Fruit fly (Drosophila melanogaster) whole organism, embryonic: ENCODE measurements around the gene CG8135.

Experiments
- ATbp ChIP-seq: fragments of 200-800 bp; sonication (Bioruptor generic); optimal IDR thresholded peaks from 2 replicates; lab custom pipeline; 2017; ENCODE audit warnings: missing biosample characterization, mild to moderate bottlenecking, missing genetic modification characterization, missing genetic modification reagents
- Asciz ChIP-seq: fragments of 200-800 bp; sonication (Bioruptor generic); optimal IDR thresholded peaks from 2 replicates; lab custom pipeline; 2017; ENCODE audit warnings: missing biosample characterization, mild to moderate bottlenecking, missing genetic modification characterization, missing genetic modification reagents
- CG10321 ChIP-seq: fragments of 200-800 bp; sonication (Bioruptor generic); IDR thresholded peaks from 2 replicates; pipeline ENCODE4 v1.3.6; 2022; ENCODE audit warnings: missing biosample characterization, missing genetic modification characterization
- CG12659 ChIP-seq: fragments of 200-800 bp; sonication (Bioruptor generic); optimal IDR thresholded peaks from 3 replicates; lab custom pipeline; 2017; ENCODE audit warnings: mild to moderate bottlenecking, missing biosample characterization, missing genetic modification reagents, missing genetic modification characterization
- CG12769 ChIP-seq: fragments of 200-800 bp; sonication (Bioruptor generic); optimal IDR thresholded peaks from 2 replicates; lab custom pipeline; 2019; ENCODE audit warnings: missing biosample characterization, mild to moderate bottlenecking, missing genetic modification characterization, moderate library complexity
- CG13894 ChIP-seq: fragments of 200-800 bp; sonication (Bioruptor generic); optimal IDR thresholded peaks from 3 replicates; lab custom pipeline; 2018; ENCODE audit warnings: missing biosample characterization, mild to moderate bottlenecking, missing genetic modification characterization, moderate library complexity
- CG14965 ChIP-seq: fragments of 200-800 bp; sonication (Bioruptor generic); optimal IDR thresholded peaks from 2 replicates; lab custom pipeline; 2016; ENCODE audit warnings: missing biosample characterization, missing genetic modification characterization, borderline replicate concordance
- CG15269 ChIP-seq: fragments of 200-800 bp; sonication (Bioruptor generic); optimal IDR thresholded peaks from 2 replicates; lab custom pipeline; 2018; ENCODE audit warnings: missing biosample characterization, mild to moderate bottlenecking, missing genetic modification characterization, moderate library complexity
- CG15601 ChIP-seq: fragments of 200-800 bp; sonication (Bioruptor generic); optimal IDR thresholded peaks from 3 replicates; lab custom pipeline; 2019; ENCODE audit warnings: missing biosample characterization, mild to moderate bottlenecking, missing genetic modification characterization, moderate library complexity
- CG1647 ChIP-seq: fragments of 200-800 bp; sonication (Bioruptor generic); optimal IDR thresholded peaks from 3 replicates; lab custom pipeline; 2016; ENCODE audit warnings: missing biosample characterization, missing genetic modification characterization
- CG16863 ChIP-seq: fragments of 200-800 bp; sonication (Bioruptor generic); optimal IDR thresholded peaks from 3 replicates; lab custom pipeline; 2016; ENCODE audit warnings: missing biosample characterization, missing genetic modification characterization
- CG17568 ChIP-seq: fragments of 200-800 bp; sonication (Bioruptor generic); optimal IDR thresholded peaks from 2 replicates; lab custom pipeline; 2018; ENCODE audit warnings: missing biosample characterization, mild to moderate bottlenecking, missing genetic modification characterization, moderate library complexity
- CG17829 ChIP-seq: fragments of 200-800 bp; optimal IDR thresholded peaks from 2 replicates; lab custom pipeline; 2019; ENCODE audit warnings: missing biosample characterization, mild to moderate bottlenecking, missing genetic modification characterization, moderate library complexity
- CG1792 ChIP-seq: fragments of 200-800 bp; sonication (Bioruptor generic); optimal IDR thresholded peaks from 2 replicates; lab custom pipeline; 2016; ENCODE audit warnings: missing biosample characterization, missing genetic modification characterization
- CG18619 ChIP-seq: fragments of 200-800 bp; sonication (Bioruptor generic); optimal IDR thresholded peaks from 3 replicates; lab custom pipeline; 2017; ENCODE audit warnings: missing biosample characterization, mild to moderate bottlenecking, missing genetic modification characterization
- CG2120 ChIP-seq: fragments of 200-800 bp; sonication (Bioruptor generic); optimal IDR thresholded peaks from 3 replicates; lab custom pipeline; 2016; ENCODE audit warnings: missing biosample characterization, missing genetic modification characterization
- CG2678 ChIP-seq: fragments of 200-800 bp; sonication (Bioruptor generic); optimal IDR thresholded peaks from 3 replicates; lab custom pipeline; 2019; ENCODE audit warnings: missing biosample characterization, mild to moderate bottlenecking, missing genetic modification characterization, moderate library complexity
- CG2889 ChIP-seq: fragments of 200-800 bp; sonication (Bioruptor generic); IDR thresholded peaks from 3 replicates; pipeline ENCODE4 v1.3.6; 2022; ENCODE audit warnings: missing biosample characterization, missing genetic modification characterization
- CG31388 ChIP-seq: fragments of 200-800 bp; sonication (Bioruptor generic); optimal IDR thresholded peaks from 2 replicates; lab custom pipeline; 2016; ENCODE audit warnings: missing biosample characterization, missing genetic modification characterization
- CG6765 ChIP-seq: fragments of 200-800 bp; sonication (Bioruptor generic); optimal IDR thresholded peaks from 3 replicates; lab custom pipeline; 2017; ENCODE audit warnings: missing biosample characterization, mild to moderate bottlenecking, missing genetic modification characterization
- CG6813 ChIP-seq: fragments of 200-800 bp; sonication (Bioruptor generic); optimal IDR thresholded peaks from 2 replicates; lab custom pipeline; 2017; ENCODE audit warnings: missing biosample characterization, missing genetic modification characterization, mild to moderate bottlenecking, moderate library complexity, missing genetic modification reagents
- CG7271 ChIP-seq: fragments of 200-800 bp; sonication (Bioruptor generic); optimal IDR thresholded peaks from 2 replicates; lab custom pipeline; 2018; ENCODE audit warnings: missing biosample characterization, mild to moderate bottlenecking, missing genetic modification characterization, moderate library complexity
- CG7357 ChIP-seq: fragments of 200-800 bp; sonication (Bioruptor generic); IDR thresholded peaks from 3 replicates; pipeline ENCODE4 v1.3.6; 2022; ENCODE audit warnings: missing biosample characterization, missing genetic modification characterization
- CG7839 ChIP-seq: fragments of 200-800 bp; sonication (Bioruptor generic); optimal IDR thresholded peaks from 3 replicates; lab custom pipeline; 2018; ENCODE audit warnings: missing biosample characterization, mild to moderate bottlenecking, missing genetic modification characterization, moderate library complexity
- CG9215 ChIP-seq: fragments of 200-800 bp; sonication (Bioruptor generic); IDR thresholded peaks from 2 replicates; pipeline ENCODE4 v1.3.6; 2022; ENCODE audit warnings: missing biosample characterization, missing genetic modification characterization
- D19A ChIP-seq: fragments of 200-800 bp; optimal IDR thresholded peaks from 3 replicates; lab custom pipeline; 2019; ENCODE audit warnings: missing biosample characterization, mild to moderate bottlenecking, missing genetic modification characterization, moderate library complexity
- D19B ChIP-seq: fragments of 200-800 bp; sonication (Bioruptor generic); optimal IDR thresholded peaks from 2 replicates; lab custom pipeline; 2017; ENCODE audit warnings: missing biosample characterization, mild to moderate bottlenecking, missing genetic modification characterization
- Doc3 ChIP-seq: fragments of 200-800 bp; sonication (Bioruptor generic); IDR thresholded peaks from 3 replicates; pipeline ENCODE4 v1.3.6; 2022; ENCODE audit warnings: missing biosample characterization, missing genetic modification characterization; ENCODE audit not compliant: partially characterized antibody
- E2f2 ChIP-seq: fragments of 200-800 bp; sonication (Bioruptor generic); IDR thresholded peaks from 2 replicates; pipeline ENCODE4 v1.3.6; 2022; ENCODE audit warnings: missing biosample characterization, missing genetic modification characterization
- Fer3 ChIP-seq: fragments of 200-800 bp; sonication (Bioruptor generic); optimal IDR thresholded peaks from 2 replicates; lab custom pipeline; 2018; ENCODE audit warnings: missing biosample characterization, mild to moderate bottlenecking, missing genetic modification characterization, moderate library complexity
- Gug ChIP-seq: fragments of 200-800 bp; sonication (Bioruptor generic); IDR thresholded peaks from 4 replicates; pipeline ENCODE4 v1.3.6; 2022; ENCODE audit warnings: missing biosample characterization, missing genetic modification characterization
- HHEX ChIP-seq: fragments of 200-800 bp; sonication (Bioruptor generic); optimal IDR thresholded peaks from 3 replicates; lab custom pipeline; 2017; ENCODE audit warnings: missing biosample characterization, mild to moderate bottlenecking, missing genetic modification characterization, missing genetic modification reagents
- Hand ChIP-seq: fragments of 200-800 bp; sonication (Bioruptor generic); optimal IDR thresholded peaks from 2 replicates; lab custom pipeline; 2017; ENCODE audit warnings: mild to moderate bottlenecking, missing biosample characterization, missing genetic modification reagents, missing genetic modification characterization
- Kr ChIP-seq: fragments of 200-800 bp; sonication (Bioruptor generic); optimal IDR thresholded peaks from 2 replicates; lab custom pipeline; 2017; ENCODE audit warnings: missing biosample characterization, mild to moderate bottlenecking, missing genetic modification characterization
- Nf-YB ChIP-seq: fragments of 200-800 bp; sonication (Bioruptor generic); optimal IDR thresholded peaks from 3 replicates; lab custom pipeline; 2019; ENCODE audit warnings: missing biosample characterization, mild to moderate bottlenecking, missing genetic modification characterization, moderate library complexity
- Nf-YC ChIP-seq: fragments of 200-800 bp; optimal IDR thresholded peaks from 3 replicates; lab custom pipeline; 2019; ENCODE audit warnings: missing biosample characterization, mild to moderate bottlenecking, missing genetic modification characterization, moderate library complexity
- Side ChIP-seq: fragments of 200-800 bp; sonication (Bioruptor generic); optimal IDR thresholded peaks from 2 replicates; lab custom pipeline; 2016; ENCODE audit warnings: missing biosample characterization, missing genetic modification characterization
- Xrp1 ChIP-seq: fragments of 200-800 bp; sonication (Bioruptor generic); IDR thresholded peaks from 2 replicates; pipeline ENCODE4 v1.3.6; 2022; ENCODE audit warnings: missing biosample characterization, missing genetic modification characterization
- br ChIP-seq: fragments of >200 bp; optimal IDR thresholded peaks from 2 replicates; lab custom pipeline; 2017
- cg ChIP-seq: fragments of 200-800 bp; sonication (Bioruptor generic); optimal IDR thresholded peaks from 3 replicates; lab custom pipeline; 2019; ENCODE audit warnings: missing biosample characterization, mild to moderate bottlenecking, missing genetic modification characterization, moderate library complexity
- ems ChIP-seq: fragments of 200-800 bp; sonication (Bioruptor generic); optimal IDR thresholded peaks from 3 replicates; lab custom pipeline; 2016; ENCODE audit warnings: missing biosample characterization, missing genetic modification characterization
- gce ChIP-seq: fragments of 200-800 bp; sonication (Bioruptor generic); IDR thresholded peaks from 3 replicates; pipeline ENCODE4 v1.3.6; 2022; ENCODE audit warnings: missing biosample characterization, missing genetic modification characterization
- gem ChIP-seq: fragments of 200-800 bp; sonication (Bioruptor generic); optimal IDR thresholded peaks from 2 replicates; lab custom pipeline; 2019; ENCODE audit warnings: missing biosample characterization, mild to moderate bottlenecking, missing genetic modification characterization, moderate library complexity
- kni ChIP-seq: fragments of 200-800 bp; sonication (Bioruptor generic); optimal IDR thresholded peaks from 3 replicates; lab custom pipeline; 2017; ENCODE audit warnings: mild to moderate bottlenecking, missing biosample characterization, missing genetic modification reagents, missing genetic modification characterization
- lab ChIP-seq: fragments of 200-800 bp; sonication (Bioruptor generic); optimal IDR thresholded peaks from 3 replicates; lab custom pipeline; 2017; ENCODE audit warnings: missing biosample characterization, missing genetic modification characterization, mild to moderate bottlenecking, moderate library complexity, missing genetic modification reagents
- nmo ChIP-seq: fragments of 200-800 bp; sonication (Bioruptor generic); optimal IDR thresholded peaks from 2 replicates; lab custom pipeline; 2018; ENCODE audit warnings: missing biosample characterization, mild to moderate bottlenecking, missing genetic modification characterization, moderate library complexity
- odd ChIP-seq: fragments of 200-800 bp; sonication (Bioruptor generic); optimal IDR thresholded peaks from 2 replicates; lab custom pipeline; 2017; ENCODE audit warnings: missing biosample characterization, mild to moderate bottlenecking, missing genetic modification characterization
- org-1 ChIP-seq: fragments of 200-800 bp; sonication (Bioruptor generic); optimal IDR thresholded peaks from 2 replicates; lab custom pipeline; 2017; ENCODE audit warnings: missing biosample characterization, missing genetic modification characterization
- pan ChIP-seq, 4 experiments: fragments of >200 bp in 3 of 4; fragments of 200-800 bp in 1 of 4; sonication (Bioruptor generic) in 1 of 4; optimal IDR thresholded peaks in 3 of 4; IDR thresholded peaks in 1 of 4; 2 replicates each; pipeline versions ENCODE4 v1.3.6 to Lab custom; 2017 to 2022; ENCODE audit warnings: missing biosample characterization in 2 of 4, missing genetic modification characterization in 2 of 4, mixed read lengths in 1 of 4
- seq ChIP-seq: fragments of 200-800 bp; sonication (Bioruptor generic); IDR thresholded peaks from 2 replicates; pipeline ENCODE4 v1.3.6; 2022; ENCODE audit warnings: missing biosample characterization, missing genetic modification characterization

Gene CG8135

DNA sequence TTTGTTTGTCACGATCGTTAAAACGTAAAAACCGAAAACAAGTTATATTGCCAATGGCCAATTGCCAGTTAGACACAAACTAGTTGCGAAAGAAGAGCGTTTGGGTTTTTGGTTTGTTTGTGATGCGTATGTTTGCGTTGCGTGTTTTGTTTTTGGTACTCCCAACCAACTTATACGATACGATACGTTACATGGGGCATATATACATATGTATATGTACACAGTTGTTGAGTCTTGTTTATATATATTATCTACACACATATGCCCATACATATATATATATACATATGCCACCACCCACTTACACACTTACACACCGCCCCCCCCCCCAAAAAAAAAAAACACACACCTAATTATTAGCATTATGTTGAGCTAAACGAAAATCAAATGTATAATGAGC, 44.1 kb downstream of the CG8135 start:
- peak; percentile 15 for TF ChIP-seq odd (GFP tag; lab: Kevin White, UChicago)
- TF ChIP-seq CG12769 (tag; lab: Kevin White, UChicago): no peak
- TF ChIP-seq CG2889 (GFP tag; lab: Robert Waterston, UW): no peak
- TF ChIP-seq CG7357 (GFP tag; lab: Robert Waterston, UW): no peak
- peak; percentile 13 for TF ChIP-seq Nf-YC (tag; lab: Kevin White, UChicago)
- TF ChIP-seq CG6813 (GFP tag; lab: Kevin White, UChicago): peak; percentile 30
- no peak for TF ChIP-seq Nf-YB (GFP tag; lab: Kevin White, UChicago)
- TF ChIP-seq lab: peak; percentile 59
- TF ChIP-seq kni (GFP tag; lab: Kevin White, UChicago): no peak
- no peak for TF ChIP-seq CG10321 (GFP tag; lab: Robert Waterston, UW)
- no peak for TF ChIP-seq CG9215 (GFP tag; lab: Robert Waterston, UW)
- no peak for TF ChIP-seq CG16863 (GFP tag; lab: Kevin White, UChicago)
- no peak for TF ChIP-seq CG14965 (GFP tag; lab: Kevin White, UChicago)
- TF ChIP-seq Xrp1: peak; percentile 36; the same call in 1 of the 2 replicates
- no peak for TF ChIP-seq gce (GFP tag; lab: Robert Waterston, UW)
- TF ChIP-seq CG7271 (tag; lab: Kevin White, UChicago): no peak
- 0 out of 2 replicates have a peak, but pooled peaks have one; percentile 6 for TF ChIP-seq seq (GFP tag; lab: Robert Waterston, UW)
- no peak for TF ChIP-seq Gug
- no peak for TF ChIP-seq org-1 (GFP tag; lab: Kevin White, UChicago)
- no peak for TF ChIP-seq CG15269 (tag; lab: Kevin White, UChicago)
- peak; percentile 22 for TF ChIP-seq CG6765 (GFP tag; lab: Kevin White, UChicago)
- no peak for TF ChIP-seq Hand (GFP tag; lab: Kevin White, UChicago)
- TF ChIP-seq gem (tag; lab: Kevin White, UChicago): no peak
- peak; percentile 49 for TF ChIP-seq CG17568
- TF ChIP-seq E2f2: 0 out of 2 replicates have a peak, but pooled peaks have one; percentile 19
- peak; percentile 52 for TF ChIP-seq HHEX (GFP tag; lab: Kevin White, UChicago)
- no peak for TF ChIP-seq CG31388 (GFP tag; lab: Kevin White, UChicago)
- peak; percentile 23 for TF ChIP-seq CG15601 (tag; lab: Kevin White, UChicago)
- TF ChIP-seq Asciz (GFP tag; lab: Kevin White, UChicago): no peak
- no peak for TF ChIP-seq br (lab: Kevin White, UChicago)
- TF ChIP-seq Doc3 (GFP tag; lab: Robert Waterston, UW): no peak
- peak; percentile 47 for TF ChIP-seq CG2678 (tag; lab: Kevin White, UChicago)
- no peak for TF ChIP-seq CG13894 (tag; lab: Kevin White, UChicago)
- no peak for TF ChIP-seq ems
- TF ChIP-seq CG18619 (GFP tag; lab: Kevin White, UChicago): no peak
- TF ChIP-seq Fer3 (tag; lab: Kevin White, UChicago): peak; percentile 18
- no peak for TF ChIP-seq CG1792 (GFP tag; lab: Kevin White, UChicago)
- no peak for TF ChIP-seq CG1647 (GFP tag; lab: Kevin White, UChicago)
- TF ChIP-seq D19A (tag; lab: Kevin White, UChicago): no peak
- TF ChIP-seq CG12659 (GFP tag; lab: Kevin White, UChicago): peak; percentile 7
- TF ChIP-seq ATbp (GFP tag; lab: Kevin White, UChicago): peak; percentile 52
- no peak for TF ChIP-seq CG2120
- no peak for TF ChIP-seq CG7839 (tag; lab: Kevin White, UChicago)
- no peak for TF ChIP-seq Kr (GFP tag; lab: Kevin White, UChicago)
- TF ChIP-seq cg (GFP tag; lab: Kevin White, UChicago): no peak
- TF ChIP-seq CG17829 (tag; lab: Kevin White, UChicago): no peak
- no peak for TF ChIP-seq Side (GFP tag; lab: Kevin White, UChicago)
- TF ChIP-seq nmo (GFP tag; lab: Kevin White, UChicago): no peak
- TF ChIP-seq pan (optimal IDR thresholded peaks at IDR 0.05; lab: Kevin White, UChicago): no peak
- no peak for TF ChIP-seq pan (GFP tag; optimal IDR thresholded peaks at IDR 0.05 in 1 of 2, IDR thresholded peaks at IDR 0.05 in 1 of 2)
- no peak for TF ChIP-seq D19B (GFP tag; lab: Kevin White, UChicago)
